Fruit fly (Drosophila melanogaster): ENCODE data around the gene CG17224.

- TF ChIP-seq psq (GFP tag; optimal IDR thresholded peaks at IDR 0.05) (no peak), Dfd (GFP tag; optimal IDR thresholded peaks at IDR 0.05) (no peak), Mio (GFP tag; optimal IDR thresholded peaks at IDR 0.05) (no peak), Hnf4 (GFP tag; optimal IDR thresholded peaks at IDR 0.05) (no peak), brk (GFP tag; optimal IDR thresholded peaks at IDR 0.05) (no peak), Hr78 (GFP tag; optimal IDR thresholded peaks at IDR 0.05) (no peak), h (GFP tag; optimal IDR thresholded peaks at IDR 0.05) (no peak), Dif (GFP tag; optimal IDR thresholded peaks at IDR 0.05; ENCODE audit: partially characterized antibody) (no peak)
Observed at dm6 chr2L:3006925-3007426, 11.1 kb downstream of the CG17224 start.

Measured in whole organism, wandering third instar larva.